Fruit fly (Drosophila melanogaster) whole organism, prepupa: ENCODE data around the gene CG7029.

Experiments
- Blimp-1 ChIP-seq: fragments of 200-800 bp; sonication (Bioruptor generic); optimal IDR thresholded peaks from 3 replicates; lab custom pipeline; 2017; ENCODE audit warnings: missing biosample characterization, missing genetic modification characterization, mild to moderate bottlenecking, moderate library complexity, missing genetic modification reagents
- CG10631 ChIP-seq: fragments of 200-800 bp; sonication (Bioruptor generic); optimal IDR thresholded peaks from 2 replicates; lab custom pipeline; 2016; ENCODE audit warnings: missing biosample characterization, missing genetic modification characterization
- CG10669 ChIP-seq: fragments of 200-800 bp; sonication (Bioruptor generic); optimal IDR thresholded peaks from 3 replicates; lab custom pipeline; 2018; ENCODE audit warnings: missing biosample characterization, mild to moderate bottlenecking, missing genetic modification characterization, moderate library complexity
- CG11902 ChIP-seq: fragments of 200-800 bp; sonication (Bioruptor generic); optimal IDR thresholded peaks from 3 replicates; lab custom pipeline; 2016; ENCODE audit warnings: missing biosample characterization, missing genetic modification characterization
- CG15336 ChIP-seq: fragments of 200-800 bp; sonication (Bioruptor generic); IDR thresholded peaks from 2 replicates; pipeline ENCODE4 v1.3.6; 2022; ENCODE audit warnings: missing biosample characterization, missing genetic modification characterization
- CG16779 ChIP-seq: fragments of 200-800 bp; sonication (Bioruptor generic); optimal IDR thresholded peaks from 3 replicates; lab custom pipeline; 2017; ENCODE audit warnings: missing biosample characterization, mild to moderate bottlenecking, missing genetic modification characterization
- CG3032 ChIP-seq: fragments of 200-800 bp; optimal IDR thresholded peaks from 2 replicates; lab custom pipeline; 2019; ENCODE audit warnings: missing biosample characterization, mild to moderate bottlenecking, missing genetic modification characterization, moderate library complexity
- CG31627 ChIP-seq: fragments of 200-800 bp; sonication (Bioruptor generic); optimal IDR thresholded peaks from 3 replicates; lab custom pipeline; 2016; ENCODE audit warnings: missing biosample characterization, missing genetic modification characterization
- CG32006 ChIP-seq: fragments of 200-800 bp; sonication (Bioruptor generic); optimal IDR thresholded peaks from 3 replicates; lab custom pipeline; 2017; ENCODE audit warnings: missing biosample characterization, mild to moderate bottlenecking, missing genetic modification characterization
- CG34406 ChIP-seq: fragments of 200-800 bp; sonication (Bioruptor generic); optimal IDR thresholded peaks from 3 replicates; lab custom pipeline; 2016; ENCODE audit warnings: missing biosample characterization, missing genetic modification characterization
- CG4318 ChIP-seq: fragments of 200-800 bp; sonication (Bioruptor generic); optimal IDR thresholded peaks from 3 replicates; lab custom pipeline; 2017; ENCODE audit warnings: missing biosample characterization, mild to moderate bottlenecking, missing genetic modification characterization
- CG6854 ChIP-seq: fragments of 200-800 bp; sonication (Bioruptor generic); optimal IDR thresholded peaks from 2 replicates; lab custom pipeline; 2017; ENCODE audit warnings: missing biosample characterization, mild to moderate bottlenecking, missing genetic modification characterization
- CG7368 ChIP-seq: fragments of 200-800 bp; sonication (Bioruptor generic); optimal IDR thresholded peaks from 3 replicates; lab custom pipeline; 2016; ENCODE audit warnings: missing biosample characterization, missing genetic modification characterization
- CG8119 ChIP-seq: fragments of 200-800 bp; sonication (Bioruptor generic); IDR thresholded peaks from 3 replicates; pipeline ENCODE4 v1.3.6; 2022; ENCODE audit warnings: missing biosample characterization, missing genetic modification characterization
- CG8319 ChIP-seq: fragments of 200-800 bp; sonication (Bioruptor generic); optimal IDR thresholded peaks from 3 replicates; lab custom pipeline; 2016; ENCODE audit warnings: missing biosample characterization, missing genetic modification characterization
- Eip75B ChIP-seq: fragments of 200-800 bp; sonication (Bioruptor generic); optimal IDR thresholded peaks from 3 replicates; lab custom pipeline; 2016; ENCODE audit warnings: missing biosample characterization, missing genetic modification characterization
- Eip78C ChIP-seq: fragments of 200-800 bp; sonication (Bioruptor generic); peaks from one replicate; lab custom pipeline; 2016; ENCODE audit warnings: missing biosample characterization, missing genetic modification characterization
- Eip93F ChIP-seq: fragments of 200-800 bp; sonication (Bioruptor generic); optimal IDR thresholded peaks from 2 replicates; lab custom pipeline; 2016; ENCODE audit warnings: missing biosample characterization, mild to moderate bottlenecking, missing genetic modification characterization
- Ets21C ChIP-seq: fragments of 200-800 bp; sonication (Bioruptor generic); optimal IDR thresholded peaks from 3 replicates; lab custom pipeline; 2016; ENCODE audit warnings: missing biosample characterization, missing genetic modification characterization
- Gug ChIP-seq: fragments of 200-800 bp; sonication (Bioruptor generic); IDR thresholded peaks from 2 replicates; pipeline ENCODE4 v1.3.6; 2022; ENCODE audit warnings: missing biosample characterization, missing genetic modification characterization
- Hr38 ChIP-seq: sonication (Bioruptor generic); optimal IDR thresholded peaks from 2 replicates; lab custom pipeline; 2016; ENCODE audit warnings: missing biosample characterization, missing genetic modification characterization
- Met ChIP-seq: fragments of 200-800 bp; sonication (Bioruptor generic); optimal IDR thresholded peaks from 3 replicates; lab custom pipeline; 2016; ENCODE audit warnings: missing biosample characterization, missing genetic modification characterization
- Sox14 ChIP-seq: fragments of 200-800 bp; sonication (Bioruptor generic); optimal IDR thresholded peaks from 3 replicates; lab custom pipeline; 2016; ENCODE audit warnings: missing biosample characterization, missing genetic modification characterization
- Sox15 ChIP-seq: fragments of 200-800 bp; sonication (Bioruptor generic); optimal IDR thresholded peaks from 3 replicates; lab custom pipeline; 2016; ENCODE audit warnings: missing biosample characterization, missing genetic modification characterization
- achi ChIP-seq: fragments of 200-800 bp; sonication (Bioruptor generic); optimal IDR thresholded peaks from 3 replicates; lab custom pipeline; 2016; ENCODE audit warnings: missing biosample characterization, missing genetic modification characterization
- acj6 ChIP-seq: fragments of 200-800 bp; sonication (Bioruptor generic); optimal IDR thresholded peaks from 3 replicates; lab custom pipeline; 2016; ENCODE audit warnings: missing biosample characterization, missing genetic modification characterization
- cyc ChIP-seq: fragments of 200-800 bp; sonication (Bioruptor generic); optimal IDR thresholded peaks from 3 replicates; lab custom pipeline; 2016; ENCODE audit warnings: missing biosample characterization, missing genetic modification characterization
- dac ChIP-seq: fragments of 200-800 bp; sonication (Bioruptor generic); optimal IDR thresholded peaks from 2 replicates; lab custom pipeline; 2017; ENCODE audit warnings: missing biosample characterization, mild to moderate bottlenecking, missing genetic modification characterization
- dsx ChIP-seq: fragments of 200-800 bp; optimal IDR thresholded peaks from 3 replicates; lab custom pipeline; 2019; ENCODE audit warnings: missing biosample characterization, mild to moderate bottlenecking, missing genetic modification characterization, moderate library complexity; ENCODE audit not compliant: poor library complexity, severe bottlenecking
- eg ChIP-seq: fragments of 200-800 bp; sonication (Bioruptor generic); IDR thresholded peaks from 3 replicates; pipeline ENCODE4 v1.3.6; 2022; ENCODE audit warnings: missing biosample characterization, missing genetic modification characterization
- fd59A ChIP-seq: fragments of 200-800 bp; sonication (Bioruptor generic); optimal IDR thresholded peaks from 2 replicates; lab custom pipeline; 2017; ENCODE audit warnings: missing biosample characterization, mild to moderate bottlenecking, missing genetic modification characterization, missing genetic modification reagents
- fd85E ChIP-seq: fragments of 200-800 bp; sonication (Bioruptor generic); optimal IDR thresholded peaks from 3 replicates; lab custom pipeline; 2016; ENCODE audit warnings: missing biosample characterization, missing genetic modification characterization
- lz ChIP-seq: fragments of 200-800 bp; sonication (Bioruptor generic); optimal IDR thresholded peaks from 3 replicates; lab custom pipeline; 2016; ENCODE audit warnings: missing biosample characterization, missing genetic modification characterization
- net ChIP-seq: fragments of 200-800 bp; sonication (Bioruptor generic); optimal IDR thresholded peaks from 3 replicates; lab custom pipeline; 2016; ENCODE audit warnings: missing biosample characterization, missing genetic modification characterization
- spab ChIP-seq: fragments of 200-800 bp; sonication (Bioruptor generic); optimal IDR thresholded peaks from 2 replicates; lab custom pipeline; 2017; ENCODE audit warnings: missing biosample characterization, mild to moderate bottlenecking, missing genetic modification characterization, missing genetic modification reagents
- ss ChIP-seq, 2 experiments: fragments of 200-800 bp; sonication (Bioruptor generic); optimal IDR thresholded peaks; 2 replicates in 1 of 2; 3 replicates in 1 of 2; lab custom pipeline; 2017 to 2018; ENCODE audit warnings: mild to moderate bottlenecking in 2 of 2, missing biosample characterization in 2 of 2, missing genetic modification characterization in 2 of 2, moderate library complexity in 1 of 2
- svp ChIP-seq: fragments of 200-800 bp; sonication (Bioruptor generic); peaks from one replicate; lab custom pipeline; 2016; ENCODE audit warnings: missing biosample characterization, missing genetic modification characterization
- topi ChIP-seq: fragments of 200-800 bp; sonication (Bioruptor generic); optimal IDR thresholded peaks from 3 replicates; lab custom pipeline; 2016; ENCODE audit warnings: missing biosample characterization, missing genetic modification characterization

CG7029 gene

DNA sequence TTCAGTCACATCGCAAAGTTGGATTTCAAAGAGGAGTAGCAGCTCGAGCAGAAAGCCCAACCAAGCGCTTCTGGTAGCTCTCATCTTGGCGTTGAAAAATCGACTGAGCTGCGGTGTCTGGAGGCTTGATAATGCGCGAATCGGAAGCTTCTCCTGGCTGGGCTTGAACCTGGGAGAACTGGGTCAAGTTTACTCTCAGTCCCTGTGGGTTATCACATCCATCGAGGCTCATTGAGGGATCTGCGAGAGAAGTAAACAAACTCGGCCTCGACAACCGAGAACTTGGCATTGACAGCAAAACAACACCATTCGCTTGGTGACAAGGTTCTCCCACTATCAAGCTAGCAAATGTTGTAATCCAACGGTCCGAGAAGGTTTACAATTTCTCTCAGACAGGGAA, 10.3 kb downstream of the CG7029 start, which contains the start of gene Nepl13:
TSS of gene Nepl13 (minus strand) at position 89 of the 400 bp plus-strand sequence.
- TF ChIP-seq CG11902 (GFP tag; lab: Kevin White, UChicago): no peak
- peak; percentile 97 for TF ChIP-seq svp (GFP tag; lab: Kevin White, UChicago)

DNA sequence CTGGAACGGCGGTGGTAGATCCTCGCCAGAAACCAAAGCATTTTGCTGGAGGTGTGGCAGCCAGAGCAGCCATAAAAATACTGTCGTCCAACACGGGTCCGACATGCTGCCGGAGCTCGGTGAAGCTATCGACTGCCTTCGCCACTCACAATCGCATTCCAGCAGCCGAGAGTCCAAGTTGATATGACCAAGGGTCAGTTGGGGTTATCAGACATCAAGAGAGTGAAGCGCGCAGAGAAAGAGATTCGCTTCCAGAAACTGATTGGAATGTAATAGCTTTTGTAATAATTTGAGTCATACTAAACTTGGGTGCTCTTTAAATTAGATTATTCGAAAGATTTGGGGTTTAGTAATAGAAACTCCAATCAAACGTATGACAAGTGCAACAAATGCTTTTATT, 12.9 kb downstream of the CG7029 start, which contains the start of gene Nepl14:
TSS of gene Nepl14 (minus strand) at position 125 of the 400 bp plus-strand sequence.
- TF ChIP-seq lz (GFP tag; lab: Kevin White, UChicago): no peak
- peak; percentile 100 for TF ChIP-seq svp (GFP tag; lab: Kevin White, UChicago)

DNA sequence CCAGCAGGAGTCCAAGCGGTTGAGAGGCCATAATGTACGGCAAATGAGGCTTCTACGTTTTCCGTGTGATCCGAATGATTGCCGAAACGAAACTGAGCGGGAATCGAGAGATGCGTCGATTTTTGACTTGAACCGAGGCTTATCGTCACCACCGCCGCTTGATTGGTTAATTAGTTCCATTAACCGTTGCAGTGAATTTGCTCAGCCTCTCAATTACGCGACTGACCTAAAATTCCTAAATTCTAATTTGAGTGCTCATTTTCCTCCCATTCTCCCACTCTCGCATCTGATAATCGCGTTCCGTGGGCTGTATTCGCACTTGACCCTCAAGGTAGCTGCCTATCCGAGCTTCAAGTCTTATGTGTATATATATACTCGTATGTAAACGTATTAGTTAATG, 15.4 kb downstream of the CG7029 start, which contains the start of gene Nepl15:
TSS of gene Nepl15 (minus strand) at position 101 of the 400 bp plus-strand sequence.
- TF ChIP-seq eg (GFP tag; lab: Robert Waterston, UW) (no peak), CG8119 (no peak), CG16779 (tag; lab: Kevin White, UChicago) (no peak), cyc (GFP tag; lab: Kevin White, UChicago) (no peak), CG32006 (GFP tag; lab: Kevin White, UChicago) (no peak), Met (GFP tag; lab: Kevin White, UChicago) (no peak), CG10631 (no peak), topi (GFP tag; lab: Kevin White, UChicago) (no peak), Gug (GFP tag; lab: Robert Waterston, UW) (no peak), CG31627 (GFP tag; lab: Kevin White, UChicago) (no peak), CG15336 (GFP tag; lab: Robert Waterston, UW) (no peak), CG6854 (GFP tag; lab: Kevin White, UChicago) (no peak), net (GFP tag; lab: Kevin White, UChicago) (no peak), Eip93F (GFP tag; lab: Kevin White, UChicago) (no peak), CG4318 (GFP tag; lab: Kevin White, UChicago) (no peak)
- TF ChIP-seq, all 60 proteins: peak for 0

DNA sequence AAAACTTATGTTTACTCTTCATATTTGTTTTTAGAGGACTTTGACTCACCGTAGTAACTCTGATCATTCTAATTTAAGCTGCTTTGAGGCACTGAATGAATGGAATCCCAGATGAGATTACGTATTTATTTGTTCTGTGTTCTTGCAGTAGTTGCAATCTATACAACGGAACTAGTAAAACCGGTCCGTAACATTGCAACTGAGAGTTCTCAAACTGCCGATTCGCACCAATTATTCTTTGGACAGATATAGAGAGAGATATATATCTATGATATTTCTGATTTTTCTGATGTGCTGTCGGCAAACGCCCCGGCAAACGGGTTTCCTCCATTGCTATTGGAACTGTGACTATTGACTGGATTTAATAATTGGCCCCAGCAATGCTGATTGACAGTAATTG, 16.9 kb downstream of the CG7029 start, which contains the start of gene CG13841:
TSS of gene CG13841 (minus strand) at position 101 of the 400 bp plus-strand sequence.
- TF ChIP-seq Ets21C (GFP tag; lab: Kevin White, UChicago) (no peak), CG34406 (GFP tag; lab: Kevin White, UChicago) (no peak), CG31627 (GFP tag; lab: Kevin White, UChicago) (no peak), dac (GFP tag; lab: Kevin White, UChicago) (no peak), fd85E (no peak), Hr38 (GFP tag; lab: Kevin White, UChicago) (no peak)

dm6 chr3R:22768633-22769032, 17.9 kb downstream of the CG7029 start, which contains the start of gene CG43091:
TSS of gene CG43091 (minus strand) at chr3R:22768733.
- TF ChIP-seq spab (no peak), CG10669 (GFP tag; lab: Kevin White, UChicago) (no peak), Gug (GFP tag; lab: Robert Waterston, UW) (no peak), ss (GFP tag; optimal IDR thresholded peaks at IDR 0.05; lab: Kevin White, UChicago) (no peak), CG7368 (no peak), fd59A (GFP tag; lab: Kevin White, UChicago) (no peak), Blimp-1 (GFP tag; lab: Kevin White, UChicago) (no peak), Eip78C (no peak), achi (no peak), topi (GFP tag; lab: Kevin White, UChicago) (no peak), Sox14 (GFP tag; lab: Kevin White, UChicago) (no peak), acj6 (GFP tag; lab: Kevin White, UChicago) (no peak), Eip93F (GFP tag; lab: Kevin White, UChicago) (no peak), Sox15 (GFP tag; lab: Kevin White, UChicago) (no peak), CG3032 (tag; lab: Kevin White, UChicago) (no peak), CG6854 (GFP tag; lab: Kevin White, UChicago) (no peak), CG8319 (GFP tag; lab: Kevin White, UChicago) (no peak), dsx (no peak), Ets21C (GFP tag; lab: Kevin White, UChicago) (no peak), Eip75B (GFP tag; lab: Kevin White, UChicago) (no peak)
